Fruit fly (Drosophila melanogaster): ENCODE data around the gene CG43335.

CG43335 gene

dm6 chr3R:15670559-15670958 lies 35.3 kb downstream of the CG43335 start (continued):
- TF ChIP-seq Asciz (GFP tag; optimal IDR thresholded peaks at IDR 0.05) (peak; percentile 2), dysf (GFP tag; IDR thresholded peaks at IDR 0.05) (no peak), CG11723 (GFP tag; optimal IDR thresholded peaks at IDR 0.05) (peak; percentile 10), CG9727 (GFP tag; optimal IDR thresholded peaks at IDR 0.05) (peak; percentile 56), kni (GFP tag; optimal IDR thresholded peaks at IDR 0.05) (peak; percentile 79), kay (GFP tag; optimal IDR thresholded peaks at IDR 0.05) (no peak), salm (tag; optimal IDR thresholded peaks at IDR 0.05) (no peak), CG8281 (tag; optimal IDR thresholded peaks at IDR 0.05) (peak; percentile 9), lmd (GFP tag; IDR thresholded peaks at IDR 0.05) (no peak), tx (GFP tag; optimal IDR thresholded peaks at IDR 0.05) (no peak), CG43689 (GFP tag; IDR thresholded peaks at IDR 0.05) (no peak), pita (GFP tag; optimal IDR thresholded peaks at IDR 0.05) (no peak), fu2 (GFP tag; optimal IDR thresholded peaks at IDR 0.05) (no peak), CG11247 (GFP tag; IDR thresholded peaks at IDR 0.05) (no peak), Vsx1 (GFP tag; optimal IDR thresholded peaks at IDR 0.05) (peak; percentile 38), Meics (GFP tag; optimal IDR thresholded peaks at IDR 0.05) (no peak), Gug (GFP tag; IDR thresholded peaks at IDR 0.05) (no peak), Sry-δ (GFP tag; optimal IDR thresholded peaks at IDR 0.05) (no peak), mirr (GFP tag; optimal IDR thresholded peaks at IDR 0.05) (no peak), onecut (GFP tag; IDR thresholded peaks at IDR 0.05) (peak; percentile 17; the same call in 1 of the 2 replicates), en (GFP tag; optimal IDR thresholded peaks at IDR 0.05) (no peak), CG16779 (GFP tag; IDR thresholded peaks at IDR 0.05) (no peak), CG8944 (GFP tag; optimal IDR thresholded peaks at IDR 0.05) (no peak), CG14050 (GFP tag; IDR thresholded peaks at IDR 0.05) (no peak), CG10209 (GFP tag; optimal IDR thresholded peaks at IDR 0.05) (peak; percentile 44), Abd-B (GFP tag; optimal IDR thresholded peaks at IDR 0.05) (no peak), chn (GFP tag; optimal IDR thresholded peaks at IDR 0.05) (no peak), dpn (GFP tag; optimal IDR thresholded peaks at IDR 0.05) (peak in 1 of 2 experiments; percentile 17), CG8765 (GFP tag; IDR thresholded peaks at IDR 0.05) (no peak), Jarid2 (GFP tag; optimal IDR thresholded peaks at IDR 0.05) (no peak), cato (GFP tag; optimal IDR thresholded peaks at IDR 0.05; ENCODE audit: borderline replicate concordance) (no peak), bsh (GFP tag; optimal IDR thresholded peaks at IDR 0.05) (peak in 1 of 2 experiments; percentile 30), az2 (GFP tag; optimal IDR thresholded peaks at IDR 0.05) (no peak), esg (GFP tag; conservative IDR thresholded peaks at IDR 0.05) (no peak), CG2678 (tag; optimal IDR thresholded peaks at IDR 0.05) (peak; percentile 19), Sry-β (GFP tag; optimal IDR thresholded peaks at IDR 0.05) (no peak), row (GFP tag; IDR thresholded peaks at IDR 0.05) (no peak), CG13624 (GFP tag; optimal IDR thresholded peaks at IDR 0.05) (no peak), ERR (GFP tag; optimal IDR thresholded peaks at IDR 0.05) (no peak), CG12104 (GFP tag; optimal IDR thresholded peaks at IDR 0.05) (peak; percentile 37), ab (GFP tag; optimal IDR thresholded peaks at IDR 0.05) (no peak), Poxn (GFP tag; IDR thresholded peaks at IDR 0.05) (no peak), br (optimal IDR thresholded peaks at IDR 0.05) (no peak), CG7839 (tag; optimal IDR thresholded peaks at IDR 0.05) (no peak), CG8478 (optimal IDR thresholded peaks at IDR 0.05) (no peak), Bgb (GFP tag; IDR thresholded peaks at IDR 0.05; ENCODE audit: partially characterized antibody) (no peak), Dip3 (GFP tag; optimal IDR thresholded peaks at IDR 0.05) (no peak), Lpt (GFP tag; optimal IDR thresholded peaks at IDR 0.05) (no peak), GATAe (GFP tag; conservative IDR thresholded peaks at IDR 0.05) (no peak), Hr78 (GFP tag; optimal IDR thresholded peaks at IDR 0.05) (no peak), Hsf (GFP tag; optimal IDR thresholded peaks at IDR 0.05) (no peak), peb (GFP tag; IDR thresholded peaks at IDR 0.05) (no peak), tna (GFP tag; IDR thresholded peaks at IDR 0.05; ENCODE audit: partially characterized antibody) (no peak)
